Worm (Caenorhabditis elegans): ENCODE measurements around the gene tag-322.

tag-322 gene

ce11 chrIV:7829275-7829938, 44.1 kb upstream of the tag-322 start, which contains the start of gene C06A6.4 (continued):
- TF ChIP-seq pqm-1 (tag; optimal IDR thresholded peaks at IDR 0.05) (peak; percentile 33), nhr-28 (tag; optimal IDR thresholded peaks at IDR 0.05) (peak; percentile 2), skn-1 (tag; optimal IDR thresholded peaks at IDR 0.05) (no peak), F49E8.2 (tag; optimal IDR thresholded peaks at IDR 0.05; ENCODE audit: borderline replicate concordance) (no peak)

ce11 chrIV:7824649-7825048, 39.3 kb upstream of the tag-322 start:
- TF ChIP-seq sdz-12 (GFP tag; optimal IDR thresholded peaks at IDR 0.05) (no peak), ztf-7 (tag; optimal IDR thresholded peaks at IDR 0.05) (no peak), lin-38 (GFP tag; IDR thresholded peaks at IDR 0.05) (no peak), F44E2.7 (GFP tag; IDR thresholded peaks at IDR 0.05) (no peak), nhr-10 (tag; optimal IDR thresholded peaks at IDR 0.05) (no peak)

ce11 chrIV:7822524-7822923, 37.2 kb upstream of the tag-322 start, which contains the start of gene T14A8.2:
TSS of gene T14A8.2 (minus strand) at chrIV:7822624.
- TF ChIP-seq lin-38 (GFP tag; IDR thresholded peaks at IDR 0.05), result no peak
- TF ChIP-seq dmd-9 (GFP tag; IDR thresholded peaks at IDR 0.05), result no peak
- TF ChIP-seq fos-1 (tag; optimal IDR thresholded peaks at IDR 0.05), result no peak
- TF ChIP-seq nhr-11 (tag; optimal IDR thresholded peaks at IDR 0.05), result no peak
- no peak for TF ChIP-seq Y105C5A.15 (GFP tag; IDR thresholded peaks at IDR 0.05)
- TF ChIP-seq mdl-1 (tag; optimal IDR thresholded peaks at IDR 0.05), result no peak
- no peak for TF ChIP-seq lin-39 (tag; optimal IDR thresholded peaks at IDR 0.05)
- no peak for TF ChIP-seq php-3 (GFP tag; IDR thresholded peaks at IDR 0.05)
- no peak for TF ChIP-seq T26A8.4 (GFP tag; IDR thresholded peaks at IDR 0.05)
- no peak for TF ChIP-seq ztf-7 (tag; optimal IDR thresholded peaks at IDR 0.05)
- TF ChIP-seq daf-19 (GFP tag; conservative IDR thresholded peaks at IDR 0.05), result no peak
- TF ChIP-seq jun-1 (tag; optimal IDR thresholded peaks at IDR 0.05), result no peak
- TF ChIP-seq lim-7 (GFP tag; IDR thresholded peaks at IDR 0.05), result no peak
- TF ChIP-seq zfp-2 (tag; optimal IDR thresholded peaks at IDR 0.05), result no peak
- TF ChIP-seq dpl-1 (GFP tag; optimal IDR thresholded peaks at IDR 0.05), result no peak
- TF ChIP-seq nhr-28 (tag; optimal IDR thresholded peaks at IDR 0.05), result no peak
- no peak for TF ChIP-seq hlh-30 (tag; optimal IDR thresholded peaks at IDR 0.05; ENCODE audit: insufficient read depth)
- no peak for TF ChIP-seq lir-3 (tag; optimal IDR thresholded peaks at IDR 0.05)
- TF ChIP-seq unc-130 (GFP tag; optimal IDR thresholded peaks at IDR 0.05), result no peak

ce11 chrIV:7817852-7818251, 32.5 kb upstream of the tag-322 start, which contains the start of gene ric-3:
TSS of gene ric-3 (plus strand) at chrIV:7818251.
- TF ChIP-seq vab-7 (GFP tag; IDR thresholded peaks at IDR 0.05) (no peak), Y48G9A.11 (GFP tag; IDR thresholded peaks at IDR 0.05) (no peak), dmd-6 (GFP tag; IDR thresholded peaks at IDR 0.05) (no peak), spr-1 (tag; optimal IDR thresholded peaks at IDR 0.05) (no peak), mxl-2 (GFP tag; conservative IDR thresholded peaks at IDR 0.05) (no peak), mep-1 (tag; optimal IDR thresholded peaks at IDR 0.05) (peak; percentile 38), jun-1 (tag; optimal IDR thresholded peaks at IDR 0.05) (no peak), nhr-11 (tag; optimal IDR thresholded peaks at IDR 0.05) (peak; percentile 73), ces-1 (GFP tag; optimal IDR thresholded peaks at IDR 0.05) (peak; percentile 24), zfp-2 (tag; optimal IDR thresholded peaks at IDR 0.05) (no peak), unc-39 (tag; optimal IDR thresholded peaks at IDR 0.05) (no peak), mdl-1 (tag; optimal IDR thresholded peaks at IDR 0.05) (peak in 1 of 2 experiments; percentile 45), aha-1 (tag) (peak; percentile 64), duxl-1 (tag; optimal IDR thresholded peaks at IDR 0.05; ENCODE audit: poor library complexity) (no peak), daf-19 (GFP tag; conservative IDR thresholded peaks at IDR 0.05) (no peak), nhr-48 (tag; optimal IDR thresholded peaks at IDR 0.05) (peak; percentile 22), mes-2 (tag; optimal IDR thresholded peaks at IDR 0.05; ENCODE audit: poor library complexity, severe bottlenecking) (peak; percentile 45), D1046.2 (GFP tag; IDR thresholded peaks at IDR 0.05) (no peak), madf-5 (GFP tag; IDR thresholded peaks at IDR 0.05) (no peak), ztf-7 (tag; optimal IDR thresholded peaks at IDR 0.05) (no peak), ceh-82 (tag; optimal IDR thresholded peaks at IDR 0.05) (no peak), lin-1 (GFP tag; IDR thresholded peaks at IDR 0.05) (no peak), lir-3 (tag; optimal IDR thresholded peaks at IDR 0.05) (no peak), T26A8.4 (GFP tag; IDR thresholded peaks at IDR 0.05) (no peak), ceh-28 (tag; optimal IDR thresholded peaks at IDR 0.05) (peak; percentile 58), F37D6.2 (tag; optimal IDR thresholded peaks at IDR 0.05) (peak; percentile 29), lim-7 (GFP tag; IDR thresholded peaks at IDR 0.05) (no peak), F49E8.2 (tag; optimal IDR thresholded peaks at IDR 0.05; ENCODE audit: borderline replicate concordance) (no peak), hlh-11 (tag; optimal IDR thresholded peaks at IDR 0.05) (peak; percentile 61), php-3 (GFP tag; IDR thresholded peaks at IDR 0.05) (no peak), egl-27 (tag; optimal IDR thresholded peaks at IDR 0.05) (no peak)
